Worm (Caenorhabditis elegans) whole organism, mixed stage, embryonic: ENCODE data around the gene F15D4.2.

Experiments
- bed-3 ChIP-seq: fragments of 200-800 bp; sonication (Bioruptor generic); optimal IDR thresholded peaks from 3 replicates; lab custom pipeline; 2018; ENCODE audit warnings: mild to moderate bottlenecking, missing genetic modification characterization, moderate library complexity, missing compliant biosample characterization
- ces-1 ChIP-seq: fragments of 150-350 bp; optimal IDR thresholded peaks from 2 replicates; lab custom pipeline; 2014; ENCODE audit warnings: missing biosample characterization, missing genetic modification reagents, missing genetic modification characterization
- elt-1 ChIP-seq: sonication (generic microtip); optimal IDR thresholded peaks from 2 replicates; lab custom pipeline; 2017; ENCODE audit warnings: missing genetic modification characterization, mild to moderate bottlenecking, missing compliant biosample characterization, antibody characterized with exemption, moderate library complexity, borderline replicate concordance; ENCODE audit not compliant: insufficient read depth
- elt-3 ChIP-seq: fragments of 150-350 bp; optimal IDR thresholded peaks from 2 replicates; lab custom pipeline; 2014; ENCODE audit warnings: missing biosample characterization, missing genetic modification characterization
- hlh-1 ChIP-seq: fragments of 150-350 bp; optimal IDR thresholded peaks from 2 replicates; lab custom pipeline; 2014; ENCODE audit warnings: missing biosample characterization, missing genetic modification reagents, missing genetic modification characterization
- lin-13 ChIP-seq: fragments of 150-350 bp; optimal IDR thresholded peaks from 2 replicates; lab custom pipeline; 2014; ENCODE audit warnings: missing biosample characterization, missing genetic modification characterization
- mep-1 ChIP-seq: fragments of 150-350 bp; optimal IDR thresholded peaks from 2 replicates; lab custom pipeline; 2017; ENCODE audit warnings: missing biosample characterization, missing genetic modification reagents, missing genetic modification characterization, inconsistent platforms
- mls-2 ChIP-seq: sonication (generic microtip); optimal IDR thresholded peaks from 2 replicates; lab custom pipeline; 2016; ENCODE audit warnings: mild to moderate bottlenecking, missing genetic modification characterization, moderate library complexity, missing compliant biosample characterization
- nhr-76 ChIP-seq: sonication (generic microtip); optimal IDR thresholded peaks from 2 replicates; lab custom pipeline; 2017; ENCODE audit warnings: missing biosample characterization, missing genetic modification characterization
- pha-4 ChIP-seq: fragments of 150-350 bp; optimal IDR thresholded peaks from 2 replicates; lab custom pipeline; 2018; ENCODE audit warnings: missing biosample characterization, missing genetic modification reagents, missing genetic modification characterization
- snpc-4 ChIP-seq: fragments of 150-350 bp; optimal IDR thresholded peaks from 2 replicates; lab custom pipeline; 2014; ENCODE audit warnings: missing biosample characterization, missing genetic modification characterization
- unc-39 ChIP-seq: fragments of 150-350 bp; optimal IDR thresholded peaks from 2 replicates; lab custom pipeline; 2014; ENCODE audit warnings: missing biosample characterization, missing genetic modification characterization

- TF ChIP-seq pha-4 (peak; percentile 96), unc-39 (tag; lab: Kevin White, UChicago) (no peak), nhr-76 (tag; lab: Kevin White, UChicago) (no peak), elt-3 (tag; lab: Kevin White, UChicago) (no peak), mep-1 (tag; lab: Kevin White, UChicago) (peak; percentile 50), ces-1 (GFP tag; lab: Kevin White, UChicago) (peak; percentile 76), lin-13 (tag; lab: Kevin White, UChicago) (no peak), mls-2 (tag; lab: Kevin White, UChicago) (no peak), hlh-1 (tag; lab: Kevin White, UChicago) (peak; percentile 69), elt-1 (tag; lab: Kevin White, UChicago) (no peak), snpc-4 (tag; lab: Kevin White, UChicago) (no peak), bed-3 (GFP tag; lab: Kevin White, UChicago) (no peak)
Measured at ce11 chrII:13195163-13195562, 20.7 kb upstream of the F15D4.2 start, which contains the start of gene lec-1.
